Fruit fly (Drosophila melanogaster) whole organism: ENCODE data around the gene Zip89B.

Experiments
- CG8478 ChIP-seq: fragments of >200 bp; optimal IDR thresholded peaks from 2 replicates; lab custom pipeline; 2018; ENCODE audit warnings: inconsistent platforms
- Dll ChIP-seq: fragments of >200 bp; optimal IDR thresholded peaks from 2 replicates; lab custom pipeline; 2017
- EcR ChIP-seq, 2 experiments: fragments of >200 bp; optimal IDR thresholded peaks; 2 replicates each; lab custom pipeline; 2017; ENCODE audit warnings: missing biosample characterization in 2 of 2, missing genetic modification characterization in 2 of 2, missing genetic modification reagents in 2 of 2
- pan ChIP-seq: fragments of >200 bp; optimal IDR thresholded peaks from 2 replicates; lab custom pipeline; 2017
- psq ChIP-seq: fragments of >200 bp; optimal IDR thresholded peaks from 2 replicates; lab custom pipeline; 2017
- usp ChIP-seq: fragments of >200 bp; optimal IDR thresholded peaks from 2 replicates; lab custom pipeline; 2017; ENCODE audit warnings: missing biosample characterization, missing genetic modification characterization, mixed read lengths

Zip89B gene

DNA sequence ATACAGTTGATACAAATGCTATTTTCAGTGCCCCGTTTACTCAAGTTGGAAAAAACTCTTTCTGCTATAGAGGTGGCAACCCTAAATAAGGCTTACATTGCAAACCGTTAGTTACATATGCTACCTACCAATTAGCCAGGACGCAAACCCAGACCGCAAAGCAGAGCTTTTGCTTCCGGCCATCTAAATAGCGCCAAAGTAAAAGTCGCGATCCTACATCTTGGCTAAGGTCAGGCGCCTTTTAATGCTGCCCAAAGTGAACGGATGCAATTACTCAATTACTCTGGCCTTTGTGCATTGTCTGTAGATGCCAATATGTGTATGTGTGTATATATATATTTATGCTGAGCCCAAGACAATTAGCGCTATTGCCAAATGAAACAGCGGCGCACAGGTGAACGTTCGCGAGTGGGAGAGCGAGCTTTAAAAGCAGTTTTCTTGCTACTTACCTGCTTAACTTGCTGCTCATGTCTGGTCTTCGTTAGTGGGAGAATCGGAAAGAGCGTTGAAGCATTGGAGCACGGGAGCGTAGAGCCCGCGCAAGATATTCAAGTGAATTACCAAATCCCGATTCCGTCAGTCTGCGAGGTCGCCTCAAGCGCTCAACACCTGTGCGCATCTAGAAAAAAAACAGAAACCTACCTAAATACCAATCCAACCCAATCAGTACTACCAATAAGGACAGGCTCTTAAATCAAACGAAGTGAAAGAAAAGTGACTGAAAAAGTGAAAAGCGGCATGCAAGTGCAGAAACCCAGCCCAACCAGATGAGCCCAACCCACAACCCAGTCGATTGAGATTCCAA is at the start of gene Zip89B:
Gene Zip89B (plus strand): TSS at position 574 of the 805 bp plus-strand sequence.
- TF ChIP-seq EcR (GFP tag; optimal IDR thresholded peaks at IDR 0.05; lab: Kevin White, UChicago) = peak in 1 of 2 experiments; percentile 59
- no peak for TF ChIP-seq usp

DNA sequence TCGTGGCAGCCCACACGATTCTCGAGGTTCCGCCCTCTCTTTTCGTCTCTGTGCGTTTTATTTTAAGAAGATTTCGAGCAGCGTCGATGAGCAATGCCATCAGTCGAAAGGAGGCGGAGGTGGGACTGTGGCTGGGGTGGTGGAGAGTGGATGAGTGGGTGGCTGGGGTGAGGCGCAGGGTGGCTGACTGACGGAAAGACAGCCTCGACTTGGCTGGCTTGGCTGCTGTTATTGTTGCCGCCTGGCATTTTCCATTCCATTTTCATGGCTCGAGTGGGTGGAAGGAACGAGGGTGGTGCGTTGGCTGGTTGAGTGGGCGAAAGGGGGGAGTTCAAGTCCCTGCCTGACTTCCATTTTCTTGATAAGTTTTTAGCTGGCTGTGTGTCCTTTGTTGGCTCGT is 49.4 kb upstream of the Zip89B start:
- TF ChIP-seq EcR (GFP tag; optimal IDR thresholded peaks at IDR 0.05; lab: Kevin White, UChicago) (no peak), usp (no peak), pan (lab: Kevin White, UChicago) (no peak), psq (lab: Kevin White, UChicago) (no peak), Dll (no peak), CG8478 (lab: Kevin White, UChicago) (no peak)

DNA sequence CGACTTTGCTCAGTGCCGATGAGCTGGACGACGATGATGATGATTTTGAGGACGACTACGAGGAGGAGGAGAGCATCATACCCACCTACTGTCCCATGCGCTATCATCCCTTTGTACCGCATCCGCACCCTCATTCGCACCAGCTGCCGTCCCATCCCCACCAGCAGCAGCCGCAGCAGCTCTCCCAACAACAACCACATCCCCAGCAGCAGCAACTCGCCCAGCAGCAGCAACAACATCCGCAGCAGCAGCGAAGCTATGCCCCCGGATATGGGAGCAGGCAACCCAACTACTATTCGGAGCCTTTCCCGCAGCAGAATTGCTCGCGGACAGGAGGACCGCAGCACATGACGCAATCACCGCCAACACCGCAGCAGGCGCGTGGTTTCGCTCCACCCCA is 48.2 kb upstream of the Zip89B start:
- TF ChIP-seq pan (lab: Kevin White, UChicago) = no peak
- no peak for TF ChIP-seq EcR (GFP tag; optimal IDR thresholded peaks at IDR 0.05; lab: Kevin White, UChicago)
- no peak for TF ChIP-seq psq (lab: Kevin White, UChicago)
- no peak for TF ChIP-seq CG8478 (lab: Kevin White, UChicago)
- TF ChIP-seq Dll = no peak
- TF ChIP-seq usp = no peak

DNA sequence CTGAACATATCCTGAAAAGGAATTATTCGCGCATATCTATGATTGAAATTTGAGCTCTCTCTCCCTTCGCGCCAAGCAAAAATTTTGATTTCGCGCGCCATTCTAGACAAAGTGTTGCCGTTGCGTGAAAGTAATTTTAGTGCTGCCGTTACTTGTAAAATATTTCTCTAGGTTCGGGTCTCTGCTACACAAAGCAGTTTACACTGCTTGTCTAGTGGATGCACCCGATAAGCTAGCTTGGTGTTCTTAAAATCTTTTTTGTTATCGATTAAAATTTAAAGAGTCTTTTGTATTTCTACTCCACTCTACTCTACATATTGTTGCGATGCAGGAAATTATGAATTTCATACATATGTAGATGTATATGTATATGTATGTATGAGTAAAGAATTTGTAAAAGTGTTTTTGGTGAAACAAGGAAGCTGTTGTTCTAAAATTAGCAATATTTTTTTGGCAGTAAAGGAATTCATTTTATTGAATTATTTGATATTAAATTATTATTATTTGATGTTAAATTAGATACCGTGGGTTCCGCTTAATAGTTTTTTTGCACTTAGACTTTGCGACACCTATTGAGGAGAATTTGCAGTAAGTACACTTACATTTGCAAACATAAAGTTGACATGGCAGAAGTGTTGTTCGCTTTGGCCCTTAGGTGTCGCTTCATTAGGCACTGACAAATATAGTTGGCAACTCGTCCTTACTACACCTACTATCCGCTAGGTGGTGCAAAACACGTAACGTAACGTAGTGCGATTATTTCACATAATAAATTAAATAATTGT is 45.0 kb upstream of the Zip89B start:
- no peak for TF ChIP-seq pan (lab: Kevin White, UChicago)
- no peak for TF ChIP-seq usp
- TF ChIP-seq psq (lab: Kevin White, UChicago) = no peak
- TF ChIP-seq EcR (GFP tag; optimal IDR thresholded peaks at IDR 0.05; lab: Kevin White, UChicago) = no peak
- no peak for TF ChIP-seq Dll
- TF ChIP-seq CG8478 (lab: Kevin White, UChicago) = no peak

- no peak for TF ChIP-seq usp
- TF ChIP-seq psq (lab: Kevin White, UChicago) = no peak
- no peak for TF ChIP-seq EcR (GFP tag; optimal IDR thresholded peaks at IDR 0.05; lab: Kevin White, UChicago)
- no peak for TF ChIP-seq pan (lab: Kevin White, UChicago)
- TF ChIP-seq CG8478 (lab: Kevin White, UChicago) = no peak
- TF ChIP-seq Dll = no peak
Measured at dm6 chr3R:16263522-16264305, 41.8 kb upstream of the Zip89B start, which contains the start of the genes bor and asun. bor (minus strand) TSS chr3R:16264115. asun (plus strand) TSS chr3R:16264271.

DNA sequence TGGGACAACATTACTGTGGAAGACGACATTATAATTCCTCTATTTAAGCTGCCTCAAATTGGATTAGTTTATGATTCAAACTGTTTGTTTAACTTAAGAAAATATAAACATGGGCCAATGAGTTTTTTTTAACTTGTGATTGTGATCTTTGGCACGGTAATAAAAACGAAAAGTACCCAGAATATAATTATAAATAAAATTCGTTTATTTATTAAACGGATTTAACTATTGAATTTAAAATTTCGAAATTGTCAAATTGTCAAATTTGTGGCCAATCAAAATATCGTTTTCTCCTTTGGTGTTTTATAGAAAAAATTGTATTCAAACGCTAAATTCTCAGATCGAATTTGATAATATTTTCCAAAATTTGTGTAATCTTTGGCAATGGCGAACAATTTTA is 38.8 kb upstream of the Zip89B start, which contains the start of gene Mst89B:
Gene Mst89B (plus strand): TSS at position 301 of the 400 bp plus-strand sequence.
- TF ChIP-seq EcR (GFP tag; optimal IDR thresholded peaks at IDR 0.05; lab: Kevin White, UChicago) = no peak
- TF ChIP-seq pan (lab: Kevin White, UChicago) = no peak

DNA sequence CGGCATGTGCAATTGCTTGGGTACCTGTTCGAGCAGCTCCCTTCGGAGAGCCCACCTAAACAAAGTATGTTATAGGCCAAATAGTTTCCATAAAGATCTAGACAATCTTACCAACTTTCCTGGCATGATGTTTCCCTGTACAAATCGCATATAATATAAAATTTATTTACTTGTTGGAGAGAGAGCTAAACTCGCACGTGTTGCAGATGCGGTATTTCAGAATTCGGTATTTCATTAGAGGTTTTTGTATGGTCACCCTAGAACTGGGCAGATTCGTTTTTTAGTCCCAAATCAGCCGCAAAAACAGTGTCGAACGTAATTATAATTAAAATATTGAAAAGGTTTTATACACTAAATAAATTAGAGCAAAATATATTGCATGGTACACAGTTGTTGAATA is 33.4 kb upstream of the Zip89B start, which contains the start of the genes Mat89Ba and gish:
Gene Mat89Ba (minus strand): TSS at position 231 of the 400 bp plus-strand sequence.
Gene gish (plus strand): TSS at position 268 of the 400 bp plus-strand sequence.
- no peak for TF ChIP-seq CG8478 (lab: Kevin White, UChicago)
- TF ChIP-seq pan (lab: Kevin White, UChicago) = no peak
- no peak for TF ChIP-seq Dll
- TF ChIP-seq usp = no peak
- TF ChIP-seq psq (lab: Kevin White, UChicago) = no peak
- TF ChIP-seq EcR (GFP tag; optimal IDR thresholded peaks at IDR 0.05; lab: Kevin White, UChicago) = no peak

- TF ChIP-seq psq (lab: Kevin White, UChicago) = no peak
- no peak for TF ChIP-seq EcR (GFP tag; optimal IDR thresholded peaks at IDR 0.05; lab: Kevin White, UChicago)
- TF ChIP-seq usp = no peak
- no peak for TF ChIP-seq Dll
- no peak for TF ChIP-seq CG8478 (lab: Kevin White, UChicago)
- TF ChIP-seq pan (lab: Kevin White, UChicago) = no peak
Measured at dm6 chr3R:16272754-16273502, 32.6 kb upstream of the Zip89B start.

- TF ChIP-seq Dll = no peak
- no peak for TF ChIP-seq usp
Measured at dm6 chr3R:16273503-16274131, 31.9 kb upstream of the Zip89B start.

- no peak for TF ChIP-seq psq (lab: Kevin White, UChicago)
- TF ChIP-seq Dll = no peak
- TF ChIP-seq pan (lab: Kevin White, UChicago) = no peak
- TF ChIP-seq usp = no peak
- TF ChIP-seq CG8478 (lab: Kevin White, UChicago) = no peak
- no peak for TF ChIP-seq EcR (GFP tag; optimal IDR thresholded peaks at IDR 0.05; lab: Kevin White, UChicago)
Measured at dm6 chr3R:16274534-16274933, 31.0 kb upstream of the Zip89B start.

dm6 chr3R:16275329-16275728 is 30.2 kb upstream of the Zip89B start:
- TF ChIP-seq EcR (GFP tag; optimal IDR thresholded peaks at IDR 0.05; lab: Kevin White, UChicago) (no peak), psq (lab: Kevin White, UChicago) (no peak), Dll (no peak), pan (lab: Kevin White, UChicago) (no peak), CG8478 (lab: Kevin White, UChicago) (no peak), usp (no peak)
